Worm (Caenorhabditis elegans): ENCODE results near the gene glt-3.

ce11 chrIV:10180133-10180749 lies 50.2 kb downstream of the glt-3 start, which contains the start of gene gta-1:
- no peak for TF ChIP-seq F57A8.1 (GFP tag; optimal IDR thresholded peaks at IDR 0.05)
- no peak for TF ChIP-seq somi-1 (GFP tag; optimal IDR thresholded peaks at IDR 0.05)
- TF ChIP-seq unc-62 (GFP tag; optimal IDR thresholded peaks at IDR 0.05): no peak
- TF ChIP-seq pha-4 (tag; optimal IDR thresholded peaks at IDR 0.05): no peak
- TF ChIP-seq sdz-38 (tag; optimal IDR thresholded peaks at IDR 0.05): no peak
- TF ChIP-seq mcd-1 (GFP tag; IDR thresholded peaks at IDR 0.05): no peak
- no peak for TF ChIP-seq F33H1.4 (GFP tag; IDR thresholded peaks at IDR 0.05)
- TF ChIP-seq B0035.1 (tag; optimal IDR thresholded peaks at IDR 0.05): no peak
- no peak for TF ChIP-seq K12H6.12 (tag; optimal IDR thresholded peaks at IDR 0.05)
- no peak for TF ChIP-seq F39B2.1 (GFP tag; IDR thresholded peaks at IDR 0.05)
- TF ChIP-seq mel-28 (tag; optimal IDR thresholded peaks at IDR 0.05; ENCODE audit: borderline replicate concordance): no peak
- TF ChIP-seq bed-2 (GFP tag; IDR thresholded peaks at IDR 0.05): no peak
- no peak for TF ChIP-seq attf-6 (GFP tag; IDR thresholded peaks at IDR 0.05)
